Fruit fly (Drosophila melanogaster): ENCODE data around the gene Adk2.

The Adk2 gene

DNA sequence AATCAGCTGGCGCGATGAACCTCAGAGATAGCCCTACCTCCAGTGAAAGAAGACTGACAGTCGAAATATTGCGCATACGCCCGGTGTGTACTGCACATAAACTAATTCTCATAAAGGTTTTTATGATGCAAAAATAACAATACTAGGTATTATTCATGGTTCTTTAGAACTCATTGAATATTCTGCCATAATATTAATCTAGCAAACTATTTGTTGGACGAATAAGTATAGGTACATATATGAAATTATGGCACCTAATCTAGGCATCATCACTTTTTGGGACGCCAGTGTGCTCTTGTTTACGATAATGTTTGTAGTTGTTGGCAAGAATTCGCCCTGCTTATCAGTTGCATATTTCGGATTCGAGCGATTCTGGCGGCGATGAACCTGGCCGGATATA is 761 bp downstream of the Adk2 start (continued):
- TF ChIP-seq Pdp1 (GFP tag; optimal IDR thresholded peaks at IDR 0.05) (no peak), fd64A (GFP tag; optimal IDR thresholded peaks at IDR 0.05) (no peak), E2f2 (GFP tag; IDR thresholded peaks at IDR 0.05) (0 out of 2 replicates have a peak, but pooled peaks have one; percentile 17), amos (GFP tag; IDR thresholded peaks at IDR 0.05; ENCODE audit: partially characterized antibody) (no peak), CG1529 (GFP tag; optimal IDR thresholded peaks at IDR 0.05) (no peak), tup (GFP tag; optimal IDR thresholded peaks at IDR 0.05) (no peak), psq (GFP tag; optimal IDR thresholded peaks at IDR 0.05) (no peak), ara (GFP tag; IDR thresholded peaks at IDR 0.05) (no peak), CG8290 (GFP tag; optimal IDR thresholded peaks at IDR 0.05) (no peak), CG8290 (tag; optimal IDR thresholded peaks at IDR 0.05) (no peak), sima (GFP tag; optimal IDR thresholded peaks at IDR 0.05) (no peak), mam (GFP tag; optimal IDR thresholded peaks at IDR 0.05) (peak; percentile 42), CG1792 (GFP tag; optimal IDR thresholded peaks at IDR 0.05) (no peak), CG15269 (tag; optimal IDR thresholded peaks at IDR 0.05) (peak; percentile 53), D19A (tag; optimal IDR thresholded peaks at IDR 0.05) (no peak), CG9932 (GFP tag; IDR thresholded peaks at IDR 0.05) (no peak), trh (GFP tag; optimal IDR thresholded peaks at IDR 0.05) (no peak), CG11504 (tag; optimal IDR thresholded peaks at IDR 0.05) (peak; percentile 43), CG10267 (tag; optimal IDR thresholded peaks at IDR 0.05) (no peak), CG12155 (GFP tag; optimal IDR thresholded peaks at IDR 0.05) (peak; percentile 6), gsb-n (tag; optimal IDR thresholded peaks at IDR 0.05) (no peak), gfzf (GFP tag; optimal IDR thresholded peaks at IDR 0.05) (no peak), CG7556 (GFP tag; optimal IDR thresholded peaks at IDR 0.05) (peak; percentile 3), CG12104 (GFP tag; optimal IDR thresholded peaks at IDR 0.05) (no peak), ase (GFP tag; IDR thresholded peaks at IDR 0.05) (no peak), emc (GFP tag; optimal IDR thresholded peaks at IDR 0.05) (no peak), MBD-R2 (GFP tag; IDR thresholded peaks at IDR 0.05) (no peak), HHEX (GFP tag; optimal IDR thresholded peaks at IDR 0.05) (no peak), Sox102F (GFP tag; optimal IDR thresholded peaks at IDR 0.05) (peak; percentile 41), CG3847 (GFP tag; IDR thresholded peaks at IDR 0.05) (no peak), stwl (tag; optimal IDR thresholded peaks at IDR 0.05) (no peak), Dp (GFP tag; optimal IDR thresholded peaks at IDR 0.05) (no peak), lab (GFP tag; optimal IDR thresholded peaks at IDR 0.05) (peak; percentile 30), CG33557 (GFP tag; optimal IDR thresholded peaks at IDR 0.05) (no peak), Oaz (GFP tag; IDR thresholded peaks at IDR 0.05) (no peak), Awh (GFP tag; IDR thresholded peaks at IDR 0.05) (no peak), CG9797 (GFP tag; optimal IDR thresholded peaks at IDR 0.05) (no peak), Optix (GFP tag; IDR thresholded peaks at IDR 0.05) (no peak), tin (GFP tag; optimal IDR thresholded peaks at IDR 0.05) (no peak), CG8089 (GFP tag; optimal IDR thresholded peaks at IDR 0.05) (no peak), nau (GFP tag; optimal IDR thresholded peaks at IDR 0.05) (no peak), Vsx1 (GFP tag; optimal IDR thresholded peaks at IDR 0.05) (no peak), bigmax (GFP tag; optimal IDR thresholded peaks at IDR 0.05) (no peak), chn (GFP tag; optimal IDR thresholded peaks at IDR 0.05) (no peak), Max (GFP tag; optimal IDR thresholded peaks at IDR 0.05) (no peak), Atf6 (GFP tag; IDR thresholded peaks at IDR 0.05) (0 out of 2 replicates have a peak, but pooled peaks have one; percentile 8), CG10431 (GFP tag; optimal IDR thresholded peaks at IDR 0.05) (no peak), CG1233 (GFP tag; optimal IDR thresholded peaks at IDR 0.05) (peak; percentile 5), Ptx1 (GFP tag; IDR thresholded peaks at IDR 0.05) (peak; percentile 62), knrl (GFP tag; IDR thresholded peaks at IDR 0.05; ENCODE audit: partially characterized antibody) (no peak), ro (GFP tag; IDR thresholded peaks at IDR 0.05) (no peak), HLH54F (GFP tag; optimal IDR thresholded peaks at IDR 0.05) (no peak)
